Worm (Caenorhabditis elegans): ENCODE measurements around the gene ttr-12.
A peak's percentile ranks its signal among the peaks of the same experiment; 100 is the strongest.

The ttr-12 gene

DNA sequence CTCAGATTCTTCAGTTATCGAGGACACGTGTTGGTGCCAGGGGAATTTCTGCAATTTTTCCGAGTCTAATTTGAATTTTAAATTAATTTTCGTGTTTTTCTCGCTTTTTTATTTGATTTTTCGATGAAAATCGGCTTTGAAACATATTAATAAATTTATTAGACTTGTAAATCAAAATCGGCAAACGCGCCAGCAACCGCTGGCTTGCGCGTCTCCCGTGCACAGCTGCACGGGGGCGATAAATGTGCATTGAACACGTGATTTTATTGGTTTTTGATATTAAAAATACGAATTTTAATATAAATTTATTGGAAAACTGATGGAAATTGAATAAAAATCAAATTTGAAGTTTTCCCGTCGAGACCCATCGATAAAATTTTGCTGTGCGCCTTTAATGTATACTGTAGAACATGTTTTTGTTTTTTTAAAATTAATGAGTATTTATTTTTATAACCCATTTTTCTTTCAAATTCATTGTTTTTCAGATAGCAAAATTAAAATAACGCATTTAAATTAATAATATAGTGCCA lies 28.0 kb downstream of the ttr-12 start, which contains the start of gene F26F2.7:
TSS of gene F26F2.7 (plus strand) at position 480 of the 530 bp plus-strand sequence.
- TF ChIP-seq mbf-1 (tag; optimal IDR thresholded peaks at IDR 0.05): no peak
- TF ChIP-seq lsy-2 (tag; optimal IDR thresholded peaks at IDR 0.05): peak; percentile 82 to 93
- no peak for TF ChIP-seq Y55F3AM.14 (GFP tag; optimal IDR thresholded peaks at IDR 0.05)
- no peak for TF ChIP-seq ztf-11 (tag; optimal IDR thresholded peaks at IDR 0.05)
- peak; percentile 21 for TF ChIP-seq R02D3.7 (tag; optimal IDR thresholded peaks at IDR 0.05)
- TF ChIP-seq ztf-4 (tag; optimal IDR thresholded peaks at IDR 0.05): peak; percentile 61
- peak; percentile 29 for TF ChIP-seq dmd-4 (tag; optimal IDR thresholded peaks at IDR 0.05)
- TF ChIP-seq nhr-10 (tag; optimal IDR thresholded peaks at IDR 0.05): no peak
- peak; percentile 61 for TF ChIP-seq mab-5 (tag; optimal IDR thresholded peaks at IDR 0.05)
- peak; percentile 34 for TF ChIP-seq zag-1 (tag; optimal IDR thresholded peaks at IDR 0.05)
- TF ChIP-seq peb-1 (tag; optimal IDR thresholded peaks at IDR 0.05): no peak
- TF ChIP-seq crh-2 (tag; optimal IDR thresholded peaks at IDR 0.05): peak; percentile 88
- TF ChIP-seq nhr-21 (tag; optimal IDR thresholded peaks at IDR 0.05): peak; percentile 58
- TF ChIP-seq nhr-77 (tag; optimal IDR thresholded peaks at IDR 0.05): no peak
- no peak for TF ChIP-seq ceh-82 (tag; optimal IDR thresholded peaks at IDR 0.05)
- TF ChIP-seq lin-13 (GFP tag; optimal IDR thresholded peaks at IDR 0.05): peak; percentile 85
- peak; percentile 30 to 45 for TF ChIP-seq mdl-1 (tag; optimal IDR thresholded peaks at IDR 0.05)
- TF ChIP-seq unc-62 (GFP tag; optimal IDR thresholded peaks at IDR 0.05): no peak
- peak; percentile 75 for TF ChIP-seq lin-11 (tag; optimal IDR thresholded peaks at IDR 0.05)
- TF ChIP-seq unc-55 (GFP tag; optimal IDR thresholded peaks at IDR 0.05): peak; percentile 75
- no peak for TF ChIP-seq nhr-11 (tag; optimal IDR thresholded peaks at IDR 0.05)
- no peak for TF ChIP-seq nhr-6 (tag; optimal IDR thresholded peaks at IDR 0.05)
- TF ChIP-seq ceh-16 (tag; optimal IDR thresholded peaks at IDR 0.05): no peak
- TF ChIP-seq aly-2 (tag; optimal IDR thresholded peaks at IDR 0.05): no peak
- no peak for TF ChIP-seq blmp-1 (tag; optimal IDR thresholded peaks at IDR 0.05; ENCODE audit: insufficient read depth)
- no peak for TF ChIP-seq ama-1 (optimal IDR thresholded peaks at IDR 0.05)
- TF ChIP-seq ztf-1 (GFP tag; conservative IDR thresholded peaks at IDR 0.05): no peak
- no peak for TF ChIP-seq unc-39 (tag; optimal IDR thresholded peaks at IDR 0.05)
- TF ChIP-seq skn-1 (tag; optimal IDR thresholded peaks at IDR 0.05): no peak
- peak; percentile 68 for TF ChIP-seq F13H6.1 (tag; optimal IDR thresholded peaks at IDR 0.05)
- no peak for TF ChIP-seq lin-39 (tag; optimal IDR thresholded peaks at IDR 0.05)
- no peak for TF ChIP-seq nhr-237 (tag; optimal IDR thresholded peaks at IDR 0.05)
- peak; percentile 45 for TF ChIP-seq fos-1 (tag; optimal IDR thresholded peaks at IDR 0.05)
- TF ChIP-seq nhr-23 (tag; optimal IDR thresholded peaks at IDR 0.05): no peak
- peak; percentile 80 for TF ChIP-seq gmeb-1 (tag; optimal IDR thresholded peaks at IDR 0.05)
- TF ChIP-seq nhr-25 (tag; optimal IDR thresholded peaks at IDR 0.05): no peak
- TF ChIP-seq nhr-12 (tag; optimal IDR thresholded peaks at IDR 0.05): no peak
- TF ChIP-seq sem-4 (tag; optimal IDR thresholded peaks at IDR 0.05): peak; percentile 71
- no peak for TF ChIP-seq alr-1 (tag; optimal IDR thresholded peaks at IDR 0.05)
- TF ChIP-seq C34F6.9 (tag; optimal IDR thresholded peaks at IDR 0.05): peak; percentile 94
- TF ChIP-seq elt-1 (tag; optimal IDR thresholded peaks at IDR 0.05): no peak
- TF ChIP-seq ZK546.5 (tag; optimal IDR thresholded peaks at IDR 0.05): no peak
- no peak for TF ChIP-seq nhr-129 (tag; optimal IDR thresholded peaks at IDR 0.05)
- peak; percentile 80 for TF ChIP-seq sma-3 (GFP tag; optimal IDR thresholded peaks at IDR 0.05)
- no peak for TF ChIP-seq sma-9 (GFP tag; optimal IDR thresholded peaks at IDR 0.05)
- TF ChIP-seq sma-9 (tag; optimal IDR thresholded peaks at IDR 0.05): no peak
- TF ChIP-seq egl-27 (tag; optimal IDR thresholded peaks at IDR 0.05): peak; percentile 21
- peak; percentile 43 for TF ChIP-seq snpc-4 (tag; optimal IDR thresholded peaks at IDR 0.05)
- no peak for TF ChIP-seq elt-3 (tag; optimal IDR thresholded peaks at IDR 0.05)

Measured in whole organism, L2 larva.